Fruit fly (Drosophila melanogaster) whole organism, adult: ENCODE data around the gene Mdh2.
A peak's percentile ranks its signal among the peaks of the same experiment; 100 is the strongest.

ENCODE experiments used
- CG11617 ChIP-seq: fragments of 200-800 bp; sonication (Bioruptor generic); optimal IDR thresholded peaks from 2 replicates; lab custom pipeline; 2017; ENCODE audit warnings: mild to moderate bottlenecking, missing biosample characterization, missing genetic modification reagents, missing genetic modification characterization
- CG12768 ChIP-seq: fragments of 200-800 bp; sonication (Bioruptor generic); optimal IDR thresholded peaks from 2 replicates; lab custom pipeline; 2017; ENCODE audit warnings: missing biosample characterization, missing genetic modification characterization, mild to moderate bottlenecking, moderate library complexity, missing genetic modification reagents
- CG14711 ChIP-seq: fragments of 200-800 bp; sonication (Bioruptor generic); optimal IDR thresholded peaks from 2 replicates; lab custom pipeline; 2018; ENCODE audit warnings: missing biosample characterization, mild to moderate bottlenecking, missing genetic modification characterization, moderate library complexity
- CG1620 ChIP-seq: fragments of 200-800 bp; sonication (Bioruptor generic); optimal IDR thresholded peaks from 2 replicates; lab custom pipeline; 2016; ENCODE audit warnings: missing biosample characterization, missing genetic modification characterization
- CG33017 ChIP-seq: fragments of 200-800 bp; sonication (Bioruptor generic); optimal IDR thresholded peaks from 2 replicates; lab custom pipeline; 2018; ENCODE audit warnings: missing biosample characterization, mild to moderate bottlenecking, missing genetic modification characterization, moderate library complexity
- CG5204 ChIP-seq: fragments of 200-800 bp; sonication (Bioruptor generic); optimal IDR thresholded peaks from 2 replicates; lab custom pipeline; 2016; ENCODE audit warnings: missing biosample characterization, missing genetic modification characterization
- CG7045 ChIP-seq: fragments of 200-800 bp; sonication (Bioruptor generic); optimal IDR thresholded peaks from 2 replicates; lab custom pipeline; 2017; ENCODE audit warnings: missing biosample characterization, mild to moderate bottlenecking, missing genetic modification characterization
- CG7101 ChIP-seq: fragments of 200-800 bp; sonication (Bioruptor generic); optimal IDR thresholded peaks from 2 replicates; lab custom pipeline; 2018; ENCODE audit warnings: missing biosample characterization, mild to moderate bottlenecking, missing genetic modification characterization, moderate library complexity
- Clk ChIP-seq: fragments of 200-800 bp; sonication (Bioruptor generic); optimal IDR thresholded peaks from 2 replicates; lab custom pipeline; 2017; ENCODE audit warnings: missing biosample characterization, missing genetic modification characterization
- Crg-1 ChIP-seq: fragments of 200-800 bp; sonication (Bioruptor generic); optimal IDR thresholded peaks from 2 replicates; lab custom pipeline; 2016; ENCODE audit warnings: missing biosample characterization, missing genetic modification characterization
- Hr96 ChIP-seq: fragments of 200-800 bp; sonication (Bioruptor generic); optimal IDR thresholded peaks from 2 replicates; lab custom pipeline; 2016; ENCODE audit warnings: missing biosample characterization, missing genetic modification characterization
- Mnt ChIP-seq: fragments of 200-800 bp; sonication (Bioruptor generic); optimal IDR thresholded peaks from 2 replicates; lab custom pipeline; 2016; ENCODE audit warnings: missing biosample characterization, mild to moderate bottlenecking, missing genetic modification characterization
- bab1 ChIP-seq: fragments of 200-800 bp; sonication (Bioruptor generic); optimal IDR thresholded peaks from 3 replicates; lab custom pipeline; 2019; ENCODE audit warnings: missing biosample characterization, mild to moderate bottlenecking, missing genetic modification characterization, moderate library complexity
- cic ChIP-seq: fragments of 200-800 bp; sonication (Bioruptor generic); optimal IDR thresholded peaks from 2 replicates; lab custom pipeline; 2017; ENCODE audit warnings: missing biosample characterization, mild to moderate bottlenecking, missing genetic modification characterization, moderate library complexity
- cnc ChIP-seq, 2 experiments: fragments of >200 bp; optimal IDR thresholded peaks; 2 replicates each; lab custom pipeline; 2017
- kay ChIP-seq: fragments of 200-800 bp; sonication (Bioruptor generic); peaks from one replicate; lab custom pipeline; 2016; ENCODE audit warnings: missing biosample characterization, missing genetic modification characterization, borderline replicate concordance
- ovo ChIP-seq: fragments of 200-800 bp; sonication (Bioruptor generic); optimal IDR thresholded peaks from 2 replicates; lab custom pipeline; 2016; ENCODE audit warnings: missing biosample characterization, missing genetic modification characterization
- pad ChIP-seq: fragments of 200-800 bp; sonication (Bioruptor generic); optimal IDR thresholded peaks from 3 replicates; lab custom pipeline; 2017; ENCODE audit warnings: missing biosample characterization, missing genetic modification characterization, mild to moderate bottlenecking, moderate library complexity, missing genetic modification reagents
- tj ChIP-seq: fragments of 200-800 bp; sonication (Bioruptor generic); optimal IDR thresholded peaks from 3 replicates; lab custom pipeline; 2017; ENCODE audit warnings: missing biosample characterization, mild to moderate bottlenecking, missing genetic modification characterization, moderate library complexity
- toe ChIP-seq: fragments of 200-800 bp; sonication (Bioruptor generic); optimal IDR thresholded peaks from 2 replicates; lab custom pipeline; 2016; ENCODE audit warnings: missing biosample characterization, missing genetic modification characterization

Gene Mdh2

DNA sequence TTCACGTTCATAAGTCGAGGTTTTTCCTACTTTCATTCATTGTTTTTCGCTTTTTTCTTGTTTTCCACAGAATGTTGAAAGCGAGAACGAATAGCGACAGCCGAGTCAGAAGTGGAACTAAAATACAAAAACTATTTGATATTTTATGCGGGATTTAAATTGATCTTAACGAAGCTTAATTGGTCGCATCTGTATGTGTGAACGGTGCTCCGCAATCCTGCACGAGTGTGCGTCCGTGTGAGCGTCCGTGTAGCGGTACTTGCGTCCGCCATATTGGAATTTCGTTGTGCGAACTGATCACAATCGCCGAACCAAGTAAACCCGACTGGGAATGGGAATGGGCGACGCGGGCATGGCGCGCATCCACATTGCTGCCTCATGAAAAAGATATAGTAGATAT, 6.0 kb downstream of the Mdh2 start:
- no peak for TF ChIP-seq CG11617 (GFP tag; lab: Kevin White, UChicago)

DNA sequence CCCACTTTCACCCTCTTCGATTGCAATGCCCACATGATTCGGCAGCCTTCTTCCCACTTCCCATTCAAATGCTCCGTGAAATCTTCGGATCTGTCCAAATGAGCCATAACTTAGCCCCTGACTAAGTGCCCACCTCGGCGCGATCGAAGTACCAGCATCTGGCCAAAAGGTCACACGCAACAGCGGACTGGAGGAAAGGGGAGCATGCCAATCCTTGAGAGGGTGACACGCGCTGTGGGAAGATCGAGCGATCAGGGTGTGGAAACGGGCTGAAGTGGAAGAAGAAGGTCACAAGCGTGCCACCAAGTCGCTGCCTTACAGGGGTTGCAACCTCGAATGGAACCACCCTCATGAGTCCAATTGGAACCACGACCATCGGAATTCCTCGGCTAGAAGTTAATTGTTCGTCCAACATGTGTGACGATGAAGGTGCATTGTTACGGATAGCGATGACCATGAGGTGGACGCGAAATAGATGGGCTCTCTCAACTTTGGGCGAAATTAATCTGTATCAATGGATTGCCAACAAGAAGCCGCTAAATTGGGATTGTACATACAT, 8.6 kb downstream of the Mdh2 start:
- no peak for TF ChIP-seq CG7045 (GFP tag; lab: Kevin White, UChicago)
- no peak for TF ChIP-seq CG33017
- TF ChIP-seq Clk: no peak
- TF ChIP-seq Hr96 (GFP tag; lab: Kevin White, UChicago): no peak
- TF ChIP-seq kay: no peak
- TF ChIP-seq CG12768: no peak
- no peak for TF ChIP-seq CG5204
- TF ChIP-seq toe (GFP tag; lab: Kevin White, UChicago): no peak
- TF ChIP-seq CG11617 (GFP tag; lab: Kevin White, UChicago): no peak
- no peak for TF ChIP-seq tj (GFP tag; lab: Kevin White, UChicago)
- no peak for TF ChIP-seq CG7101 (tag; lab: Kevin White, UChicago)
- no peak for TF ChIP-seq Crg-1 (GFP tag; lab: Kevin White, UChicago)
- TF ChIP-seq cnc (optimal IDR thresholded peaks at IDR 0.05; lab: Kevin White, UChicago): no peak
- TF ChIP-seq bab1 (GFP tag; lab: Kevin White, UChicago): no peak
- no peak for TF ChIP-seq Mnt (GFP tag; lab: Kevin White, UChicago)
- TF ChIP-seq ovo (GFP tag; lab: Kevin White, UChicago): no peak
- TF ChIP-seq CG1620 (GFP tag; lab: Kevin White, UChicago): no peak
- no peak for TF ChIP-seq CG14711 (tag; lab: Kevin White, UChicago)
- TF ChIP-seq pad (GFP tag; lab: Kevin White, UChicago): no peak

DNA sequence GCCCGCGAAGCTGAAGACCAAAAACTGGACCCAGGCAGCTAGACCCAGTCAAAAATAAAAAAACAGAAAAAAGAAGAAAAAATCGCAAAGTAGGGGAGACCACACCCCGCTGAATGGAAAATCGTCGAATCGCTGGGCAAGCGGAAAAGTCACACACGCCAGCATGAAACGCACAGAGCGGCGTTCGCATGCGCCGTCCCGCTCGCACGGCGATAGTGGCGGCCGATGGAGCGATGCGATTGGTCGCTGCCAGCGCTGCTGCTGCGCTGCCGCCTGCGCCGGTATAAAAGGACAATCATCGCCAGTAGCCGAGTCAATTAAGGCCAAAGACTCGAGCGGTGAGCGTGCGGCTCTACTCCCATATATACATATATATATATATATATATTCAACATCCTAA, 9.7 kb downstream of the Mdh2 start, which contains the start of gene repo:
TSS of gene repo (plus strand) at position 314 of the 400 bp plus-strand sequence.
- TF ChIP-seq toe (GFP tag; lab: Kevin White, UChicago): no peak
- TF ChIP-seq ovo (GFP tag; lab: Kevin White, UChicago): no peak
- TF ChIP-seq CG14711 (tag; lab: Kevin White, UChicago): no peak
- TF ChIP-seq tj (GFP tag; lab: Kevin White, UChicago): peak; percentile 1
- no peak for TF ChIP-seq CG11617 (GFP tag; lab: Kevin White, UChicago)
- no peak for TF ChIP-seq kay
- TF ChIP-seq CG12768: no peak
- no peak for TF ChIP-seq CG7101 (tag; lab: Kevin White, UChicago)
- no peak for TF ChIP-seq Clk
- peak; percentile 13 for TF ChIP-seq pad (GFP tag; lab: Kevin White, UChicago)
- no peak for TF ChIP-seq CG1620 (GFP tag; lab: Kevin White, UChicago)

DNA sequence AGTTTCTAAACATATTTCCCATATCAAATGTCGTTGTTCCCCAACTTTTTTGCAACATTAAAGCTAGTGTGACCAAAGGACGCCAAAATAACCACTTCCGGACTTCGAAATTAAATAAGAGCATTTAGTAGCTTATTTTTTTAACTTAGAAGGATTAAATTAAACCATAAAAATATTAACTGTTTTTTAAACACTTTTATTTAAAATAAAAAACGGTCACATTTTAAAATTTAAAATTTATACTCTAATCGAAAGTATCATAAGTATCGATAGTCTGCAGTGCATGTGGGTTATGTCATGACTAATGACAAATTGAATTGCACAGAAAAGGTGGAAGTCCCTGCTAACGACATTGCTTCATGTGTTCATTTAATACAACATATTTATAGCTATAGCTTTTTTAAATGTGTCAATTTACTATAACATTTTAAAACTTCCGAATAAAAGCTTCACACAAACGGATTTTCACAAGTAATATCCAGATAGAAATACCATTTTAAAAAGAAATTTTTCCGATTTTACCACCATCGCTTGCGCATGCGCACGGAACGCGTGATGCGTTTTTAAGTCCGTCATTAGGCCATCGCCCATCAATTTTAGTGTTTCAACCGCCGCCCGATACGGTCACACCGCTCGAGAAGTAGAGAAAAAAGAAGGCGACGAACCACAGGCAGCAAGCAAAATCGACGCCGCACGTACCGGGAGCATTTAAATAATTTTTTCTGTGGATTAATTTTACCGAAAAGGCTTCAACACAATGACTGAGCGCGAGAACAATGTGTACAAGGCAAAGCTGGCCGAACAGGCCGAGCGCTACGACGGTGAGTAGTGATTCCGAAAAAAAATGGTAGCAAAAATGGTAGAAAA, 16.1 kb downstream of the Mdh2 start, which contains the start of the genes CG7156 and 14-3-3epsilon:
TSS of gene CG7156 (minus strand) at position 71 of the 867 bp plus-strand sequence.
TSS of gene 14-3-3epsilon (plus strand) at position 443 of the 867 bp plus-strand sequence.
- TF ChIP-seq CG7101 (tag; lab: Kevin White, UChicago) (peak; percentile 52), tj (GFP tag; lab: Kevin White, UChicago) (no peak), CG1620 (GFP tag; lab: Kevin White, UChicago) (peak; percentile 28), CG7045 (GFP tag; lab: Kevin White, UChicago) (peak; percentile 22), cnc (optimal IDR thresholded peaks at IDR 0.05; lab: Kevin White, UChicago) (no peak), bab1 (GFP tag; lab: Kevin White, UChicago) (peak; percentile 50), Clk (no peak), toe (GFP tag; lab: Kevin White, UChicago) (peak; percentile 28), Hr96 (GFP tag; lab: Kevin White, UChicago) (peak; percentile 25), CG5204 (no peak), ovo (GFP tag; lab: Kevin White, UChicago) (peak; percentile 8), pad (GFP tag; lab: Kevin White, UChicago) (peak; percentile 5), CG12768 (peak; percentile 25), kay (no peak), CG14711 (tag; lab: Kevin White, UChicago) (peak; percentile 13), Mnt (GFP tag; lab: Kevin White, UChicago) (peak; percentile 53)

DNA sequence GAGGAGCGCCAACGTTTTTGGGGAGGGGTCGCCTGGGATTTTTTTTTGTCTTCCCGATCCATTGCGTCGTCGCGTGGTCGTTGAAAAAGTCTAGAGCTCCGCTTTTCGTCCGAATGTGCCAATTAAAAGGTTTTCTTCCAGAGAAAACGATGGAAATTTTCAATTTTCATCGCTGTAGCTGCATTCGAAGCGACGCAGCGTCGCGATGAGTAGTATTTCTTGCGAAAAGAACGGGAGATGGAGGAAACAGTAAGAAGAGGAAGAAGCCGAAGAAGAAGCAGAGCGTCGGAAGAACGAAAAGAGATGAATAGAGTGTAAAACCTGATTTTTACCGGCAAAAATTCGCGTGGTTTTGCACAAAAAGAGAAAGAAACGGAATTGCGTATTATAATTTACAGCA, 16.8 kb downstream of the Mdh2 start:
- no peak for TF ChIP-seq CG11617 (GFP tag; lab: Kevin White, UChicago)
- no peak for TF ChIP-seq CG7101 (tag; lab: Kevin White, UChicago)
- no peak for TF ChIP-seq Hr96 (GFP tag; lab: Kevin White, UChicago)
- peak in 1 of 2 experiments; percentile 35 for TF ChIP-seq cnc (optimal IDR thresholded peaks at IDR 0.05; lab: Kevin White, UChicago)

DNA sequence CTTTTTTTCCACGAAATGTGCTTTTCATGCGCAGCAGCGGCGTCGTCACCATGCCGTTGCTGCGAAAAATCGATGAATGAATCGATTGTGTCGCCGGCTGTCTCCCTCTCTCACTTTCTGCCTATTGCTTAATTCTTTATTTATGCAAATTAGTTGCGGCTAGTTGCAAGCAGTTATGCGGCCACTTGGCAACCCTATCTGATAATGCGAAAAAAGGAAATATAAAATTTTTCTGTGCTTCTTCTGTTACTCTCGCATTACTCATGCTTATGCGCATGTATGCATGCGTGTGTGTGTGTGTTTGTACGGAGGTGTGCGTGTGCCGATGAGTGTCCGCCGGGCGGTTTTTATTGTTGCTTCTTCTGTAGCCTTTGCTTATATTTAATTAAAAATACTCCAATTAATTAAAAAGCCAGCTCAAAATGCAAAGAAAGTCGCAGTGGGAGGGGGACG, 17.5 kb downstream of the Mdh2 start:
- TF ChIP-seq kay (peak; percentile 96), cic (GFP tag; lab: Kevin White, UChicago) (no peak), CG11617 (GFP tag; lab: Kevin White, UChicago) (no peak), CG14711 (tag; lab: Kevin White, UChicago) (peak; percentile 94), Hr96 (GFP tag; lab: Kevin White, UChicago) (peak; percentile 38)
